Fruit fly (Drosophila melanogaster): ENCODE results near the gene HtrA2.

DNA sequence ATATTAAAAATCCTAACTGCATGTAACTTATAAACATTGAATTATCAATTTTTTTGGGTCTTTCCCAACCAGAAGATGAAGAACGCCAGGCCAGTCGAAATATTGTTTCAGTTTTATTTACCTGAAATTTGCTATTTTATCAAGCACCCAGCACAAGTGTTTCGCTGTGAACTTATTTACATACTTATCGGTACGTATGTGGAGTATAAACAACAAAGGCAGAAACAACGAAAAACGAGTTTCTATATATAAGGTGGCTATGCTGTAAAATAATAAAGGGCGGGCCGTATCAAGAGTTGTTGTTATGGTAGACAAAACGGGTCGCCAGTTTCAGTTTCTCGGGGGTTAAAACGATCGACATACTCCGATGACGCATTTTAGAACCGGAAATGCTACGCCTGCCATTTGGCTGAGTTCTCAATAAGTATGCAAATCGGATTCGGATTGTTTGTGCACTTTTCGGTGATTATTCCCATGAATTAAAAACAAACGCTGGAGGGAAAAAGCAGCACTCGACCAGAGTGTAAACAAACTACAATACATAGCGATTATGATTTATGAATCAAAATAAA is 31.8 kb downstream of the HtrA2 start:
- no peak for TF ChIP-seq pan (optimal IDR thresholded peaks at IDR 0.05)
- no peak for TF ChIP-seq CG8478 (optimal IDR thresholded peaks at IDR 0.05)
- TF ChIP-seq psq (optimal IDR thresholded peaks at IDR 0.05): no peak
- TF ChIP-seq usp (GFP tag; optimal IDR thresholded peaks at IDR 0.05): no peak
- TF ChIP-seq EcR (GFP tag; optimal IDR thresholded peaks at IDR 0.05): no peak

Measured in whole organism.